Worm (Caenorhabditis elegans) whole organism, L3 larva: Measurements from ENCODE around the gene sdz-10.

Experiments
- ama-1 ChIP-seq: fragments of 150-350 bp; optimal IDR thresholded peaks from 2 replicates; lab custom pipeline; 2018
- ceh-82 ChIP-seq: fragments of 150-350 bp; optimal IDR thresholded peaks from 2 replicates; lab custom pipeline; 2014; ENCODE audit warnings: missing biosample characterization, missing genetic modification characterization
- jun-1 ChIP-seq: fragments of 150-350 bp; optimal IDR thresholded peaks from 2 replicates; lab custom pipeline; 2014; ENCODE audit warnings: missing biosample characterization, missing genetic modification reagents, missing genetic modification characterization
- mdl-1 ChIP-seq: fragments of 150-350 bp; optimal IDR thresholded peaks from 2 replicates; lab custom pipeline; 2014; ENCODE audit warnings: missing biosample characterization, missing genetic modification characterization
- nhr-67 ChIP-seq: fragments of 150-350 bp; optimal IDR thresholded peaks from 2 replicates; lab custom pipeline; 2014; ENCODE audit warnings: missing biosample characterization, missing genetic modification characterization
- nhr-76 ChIP-seq: fragments of 150-350 bp; sonication (generic microtip); optimal IDR thresholded peaks from 5 replicates; lab custom pipeline; 2014; ENCODE audit warnings: missing biosample characterization, missing genetic modification characterization
- pha-4 ChIP-seq: fragments of 150-350 bp; optimal IDR thresholded peaks from 2 replicates; lab custom pipeline; 2014; ENCODE audit warnings: missing biosample characterization, missing genetic modification reagents, missing genetic modification characterization
- skn-1 ChIP-seq: fragments of 150-350 bp; optimal IDR thresholded peaks from 2 replicates; lab custom pipeline; 2014; ENCODE audit warnings: missing biosample characterization, missing genetic modification characterization
- unc-62 ChIP-seq: fragments of 150-350 bp; sonication (generic microtip); optimal IDR thresholded peaks from 4 replicates; lab custom pipeline; 2014; ENCODE audit warnings: missing biosample characterization, missing genetic modification reagents, missing genetic modification characterization
- zag-1 ChIP-seq: fragments of 150-350 bp; optimal IDR thresholded peaks from 2 replicates; lab custom pipeline; 2014; ENCODE audit warnings: missing biosample characterization, missing genetic modification characterization

ce11 chrII:2791693-2792092 lies 19.6 kb upstream of the sdz-10 start:
- TF ChIP-seq skn-1 (tag; lab: Kevin White, UChicago) (no peak), mdl-1 (tag; lab: Kevin White, UChicago) (no peak), unc-62 (GFP tag; lab: Kevin White, UChicago) (no peak), pha-4 (tag; lab: Kevin White, UChicago) (no peak), ceh-82 (tag; lab: Kevin White, UChicago) (no peak), jun-1 (tag; lab: Kevin White, UChicago) (no peak), zag-1 (tag; lab: Kevin White, UChicago) (no peak), nhr-76 (no peak), ama-1 (lab: Kevin White, UChicago) (no peak), nhr-67 (tag; lab: Kevin White, UChicago) (no peak)
